Worm (Caenorhabditis elegans) whole organism, mixed stage, embryonic: Measurements from ENCODE around the gene F47B10.9.

Experiments
- cnd-1 ChIP-seq: fragments of 200-800 bp; sonication (Bioruptor generic); optimal IDR thresholded peaks from 2 replicates; lab custom pipeline; 2018; ENCODE audit warnings: mild to moderate bottlenecking, missing genetic modification characterization, missing compliant biosample characterization
- lin-32 ChIP-seq: fragments of 200-800 bp; sonication (Bioruptor generic); optimal IDR thresholded peaks from 2 replicates; lab custom pipeline; 2018; ENCODE audit warnings: mild to moderate bottlenecking, missing genetic modification characterization, missing compliant biosample characterization
- lsy-2 ChIP-seq: fragments of 150-350 bp; optimal IDR thresholded peaks from 2 replicates; lab custom pipeline; 2014; ENCODE audit warnings: missing biosample characterization, missing genetic modification characterization
- nhr-28 ChIP-seq: fragments of 150-350 bp; optimal IDR thresholded peaks from 2 replicates; lab custom pipeline; 2014; ENCODE audit warnings: missing biosample characterization, missing genetic modification characterization

- no peak for TF ChIP-seq lin-32 (GFP tag; lab: Kevin White, UChicago)
- TF ChIP-seq nhr-28: no peak
- no peak for TF ChIP-seq lsy-2 (tag; lab: Kevin White, UChicago)
- TF ChIP-seq cnd-1 (tag; lab: Kevin White, UChicago): no peak
Observed at ce11 chrX:10910716-10911115, 3.2 kb downstream of the F47B10.9 start, which contains the start of gene F47B10.8.
